Fruit fly (Drosophila melanogaster) whole organism, pupa: ENCODE results near the gene Gs1l.

ENCODE experiments used
- CG10348 ChIP-seq: fragments of 200-800 bp; sonication (Bioruptor generic); IDR thresholded peaks from 2 replicates; pipeline ENCODE4 v1.3.6; 2022; ENCODE audit warnings: missing biosample characterization, missing genetic modification characterization
- CG12605 ChIP-seq: fragments of 200-800 bp; sonication (Bioruptor generic); IDR thresholded peaks from 2 replicates; pipeline ENCODE4 v1.3.6; 2022; ENCODE audit warnings: missing biosample characterization, missing genetic modification characterization
- CG13204 ChIP-seq: fragments of 200-800 bp; sonication (Bioruptor generic); optimal IDR thresholded peaks from 2 replicates; lab custom pipeline; 2018; ENCODE audit warnings: missing biosample characterization, mild to moderate bottlenecking, missing genetic modification characterization, moderate library complexity
- CG14655 ChIP-seq: fragments of 200-800 bp; sonication (Bioruptor generic); optimal IDR thresholded peaks from 3 replicates; lab custom pipeline; 2017; ENCODE audit warnings: mild to moderate bottlenecking, missing biosample characterization, missing genetic modification reagents, missing genetic modification characterization
- CG15710 ChIP-seq: fragments of 200-800 bp; sonication (Bioruptor generic); optimal IDR thresholded peaks from 2 replicates; lab custom pipeline; 2018; ENCODE audit warnings: missing biosample characterization, mild to moderate bottlenecking, missing genetic modification characterization, moderate library complexity
- CG17806 ChIP-seq: fragments of 200-800 bp; sonication (Bioruptor generic); optimal IDR thresholded peaks from 2 replicates; lab custom pipeline; 2018; ENCODE audit warnings: missing biosample characterization, mild to moderate bottlenecking, missing genetic modification characterization, moderate library complexity
- CG32121 ChIP-seq: fragments of 200-800 bp; sonication (Bioruptor generic); IDR thresholded peaks from 2 replicates; pipeline ENCODE4 v1.3.6; 2022; ENCODE audit warnings: missing biosample characterization, missing genetic modification characterization
- CG34367 ChIP-seq: fragments of 200-800 bp; sonication (Bioruptor generic); optimal IDR thresholded peaks from 2 replicates; lab custom pipeline; 2018; ENCODE audit warnings: missing biosample characterization, mild to moderate bottlenecking, missing genetic modification characterization
- CG4496 ChIP-seq: fragments of 200-800 bp; sonication (Bioruptor generic); IDR thresholded peaks from 3 replicates; pipeline ENCODE4 v1.3.6; 2022; ENCODE audit warnings: missing biosample characterization, missing genetic modification characterization
- CG8159 ChIP-seq: fragments of 200-800 bp; sonication (Bioruptor generic); optimal IDR thresholded peaks from 3 replicates; lab custom pipeline; 2018; ENCODE audit warnings: missing biosample characterization, mild to moderate bottlenecking, missing genetic modification characterization, moderate library complexity
- CG8301 ChIP-seq: fragments of 200-800 bp; sonication (Bioruptor generic); optimal IDR thresholded peaks from 2 replicates; lab custom pipeline; 2018; ENCODE audit warnings: missing biosample characterization, mild to moderate bottlenecking, missing genetic modification characterization
- CG9948 ChIP-seq: fragments of 200-800 bp; sonication (Bioruptor generic); optimal IDR thresholded peaks from 2 replicates; lab custom pipeline; 2018; ENCODE audit warnings: missing biosample characterization, mild to moderate bottlenecking, missing genetic modification characterization, moderate library complexity
- D1 ChIP-seq: fragments of 200-800 bp; sonication (Bioruptor generic); optimal IDR thresholded peaks from 2 replicates; lab custom pipeline; 2018; ENCODE audit warnings: missing biosample characterization, mild to moderate bottlenecking, missing genetic modification characterization, moderate library complexity
- EcR ChIP-seq: fragments of 200-800 bp; sonication (Bioruptor generic); optimal IDR thresholded peaks from 3 replicates; lab custom pipeline; 2019; ENCODE audit warnings: missing biosample characterization, missing genetic modification characterization, mild to moderate bottlenecking, moderate library complexity, missing genetic modification reagents
- Ets98B ChIP-seq: fragments of 200-800 bp; sonication (Bioruptor generic); IDR thresholded peaks from 2 replicates; pipeline ENCODE4 v1.3.6; 2022; ENCODE audit warnings: missing biosample characterization, missing genetic modification characterization
- Pif1A ChIP-seq: fragments of 200-800 bp; sonication (Bioruptor generic); optimal IDR thresholded peaks from 3 replicates; lab custom pipeline; 2016; ENCODE audit warnings: missing biosample characterization, missing genetic modification characterization
- Pif1B ChIP-seq: fragments of 200-800 bp; sonication (Bioruptor generic); optimal IDR thresholded peaks from 3 replicates; lab custom pipeline; 2016; ENCODE audit warnings: missing biosample characterization, missing genetic modification characterization
- Snoo ChIP-seq: fragments of 200-800 bp; sonication (Bioruptor generic); optimal IDR thresholded peaks from 3 replicates; lab custom pipeline; 2017; ENCODE audit warnings: missing biosample characterization, mild to moderate bottlenecking, missing genetic modification characterization, inconsistent platforms
- fd96Ca ChIP-seq: fragments of 200-800 bp; sonication (Bioruptor generic); IDR thresholded peaks from 3 replicates; pipeline ENCODE4 v1.3.6; 2022; ENCODE audit warnings: missing biosample characterization, missing genetic modification characterization
- gl ChIP-seq: fragments of 200-800 bp; sonication (Bioruptor generic); optimal IDR thresholded peaks from 2 replicates; lab custom pipeline; 2018; ENCODE audit warnings: missing biosample characterization, mild to moderate bottlenecking, missing genetic modification characterization
- rn ChIP-seq: fragments of 200-800 bp; sonication (Bioruptor generic); IDR thresholded peaks from 2 replicates; pipeline ENCODE4 v1.3.6; 2022; ENCODE audit warnings: missing biosample characterization, missing genetic modification characterization

Gene Gs1l

DNA sequence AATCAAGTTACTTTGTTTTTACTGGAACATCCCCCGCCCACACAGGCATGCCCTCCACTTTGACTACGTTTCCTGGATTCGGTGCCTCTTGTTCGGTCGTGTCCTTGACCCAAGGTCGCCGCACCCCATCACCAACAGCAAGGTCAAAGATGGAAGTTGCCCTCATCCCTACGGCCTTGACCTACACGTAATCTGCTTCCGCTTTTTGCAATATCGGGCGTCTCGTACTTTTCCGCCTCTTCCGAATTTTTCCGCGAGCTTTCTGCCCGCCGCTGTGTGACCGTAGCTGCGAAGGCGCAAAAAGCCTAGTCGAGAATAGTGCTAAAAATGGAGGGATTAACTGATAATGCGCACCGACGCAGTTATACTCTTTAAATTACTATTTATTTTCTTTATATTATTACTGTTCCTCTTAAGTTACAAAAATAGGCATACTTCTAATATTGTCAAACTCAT, at the start of gene Gs1l:
Gene Gs1l, minus strand, starts transcription at position 269 of the 456 bp plus-strand sequence.
- no peak for TF ChIP-seq CG4496
- TF ChIP-seq EcR (GFP tag; lab: Kevin White, UChicago) = peak; percentile 71
- TF ChIP-seq Pif1A = no peak
- TF ChIP-seq Ets98B (GFP tag; lab: Robert Waterston, UW) = no peak; the same call in 1 of the 2 replicates
- TF ChIP-seq CG8159 (tag; lab: Kevin White, UChicago) = peak; percentile 26
- TF ChIP-seq CG15710 = no peak
- TF ChIP-seq CG32121 = peak; percentile 40; the same call in 1 of the 2 replicates
- TF ChIP-seq CG13204 (GFP tag; lab: Kevin White, UChicago) = no peak
- no peak for TF ChIP-seq Snoo (tag; lab: Kevin White, UChicago)
- TF ChIP-seq CG14655 (GFP tag; lab: Kevin White, UChicago) = no peak
- TF ChIP-seq Pif1B = no peak
- TF ChIP-seq rn (GFP tag; lab: Robert Waterston, UW) = no peak
- TF ChIP-seq gl (tag; lab: Kevin White, UChicago) = no peak
- TF ChIP-seq, all 21 proteins: peak for 3

DNA sequence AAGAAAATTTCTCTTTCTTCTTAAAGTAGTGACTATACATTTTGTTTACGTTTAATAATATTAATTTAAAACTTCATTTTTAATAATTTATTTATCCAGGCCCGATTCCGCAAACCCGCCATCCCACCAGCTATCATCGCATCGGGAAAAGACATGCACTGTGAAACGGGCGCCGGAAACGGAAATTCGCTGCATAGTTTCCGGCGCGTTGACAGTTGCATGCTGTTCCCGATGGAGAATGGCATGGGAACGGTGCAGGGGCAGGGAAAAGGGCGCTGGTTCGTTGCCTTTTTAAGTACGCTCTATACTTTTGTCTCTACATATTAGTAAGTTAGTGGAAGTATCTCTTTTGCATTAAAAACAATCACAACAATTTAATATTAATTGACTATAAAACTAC, 21.4 kb upstream of the Gs1l start:
- TF ChIP-seq Pif1A (no peak), CG12605 (no peak), CG34367 (tag; lab: Kevin White, UChicago) (no peak), CG8159 (tag; lab: Kevin White, UChicago) (no peak), CG4496 (peak; percentile 32; the same call in 1 of the 3 replicates), CG14655 (GFP tag; lab: Kevin White, UChicago) (no peak)

DNA sequence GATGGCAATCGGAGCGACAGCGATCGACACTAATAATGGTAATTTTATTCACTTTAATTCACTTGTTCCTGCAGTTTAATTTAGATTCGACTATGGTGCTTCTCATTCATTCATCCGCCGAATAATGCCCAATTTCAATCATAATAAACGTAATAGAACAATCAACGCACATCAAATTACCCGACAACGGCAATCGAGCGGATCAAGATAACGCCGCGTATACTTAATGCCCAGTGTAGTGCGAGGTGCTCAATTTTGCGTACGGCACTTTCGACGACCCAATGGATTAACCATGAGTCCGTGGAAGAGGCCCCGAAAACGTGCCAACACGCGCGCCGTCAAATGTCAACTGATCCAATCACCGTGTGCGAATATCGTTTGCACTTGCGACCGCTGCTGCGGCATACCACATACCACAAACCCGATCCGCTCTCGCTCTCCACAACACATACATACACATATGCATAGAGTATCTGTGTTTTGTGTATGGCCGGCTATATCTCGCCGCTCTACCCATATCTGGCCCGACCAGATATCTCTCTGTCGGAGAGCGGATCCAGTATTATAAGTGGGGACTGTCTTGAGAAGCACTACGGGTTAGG, 20.2 kb upstream of the Gs1l start, which contains the start of gene ine:
Gene ine, minus strand, starts transcription at position 351 of the 602 bp plus-strand sequence.
- TF ChIP-seq CG32121 (peak; percentile 42; the same call in 1 of the 2 replicates), CG14655 (GFP tag; lab: Kevin White, UChicago) (no peak), rn (GFP tag; lab: Robert Waterston, UW) (no peak), CG9948 (no peak), Snoo (tag; lab: Kevin White, UChicago) (no peak), CG34367 (tag; lab: Kevin White, UChicago) (no peak), Ets98B (GFP tag; lab: Robert Waterston, UW) (peak; percentile 67; the same call in 1 of the 2 replicates), CG13204 (GFP tag; lab: Kevin White, UChicago) (no peak), EcR (GFP tag; lab: Kevin White, UChicago) (no peak), fd96Ca (GFP tag; lab: Robert Waterston, UW) (peak; percentile 58; the same call in 2 of the 3 replicates), gl (tag; lab: Kevin White, UChicago) (no peak), D1 (tag; lab: Kevin White, UChicago) (no peak), CG10348 (GFP tag; lab: Robert Waterston, UW) (no peak), Pif1A (no peak), CG8159 (tag; lab: Kevin White, UChicago) (no peak), CG17806 (tag; lab: Kevin White, UChicago) (no peak), CG8301 (tag; lab: Kevin White, UChicago) (no peak), CG15710 (no peak), Pif1B (no peak), CG4496 (peak; percentile 64; the same call in 2 of the 3 replicates), CG12605 (peak; percentile 29; the same call in 1 of the 2 replicates)
- TF ChIP-seq, all 21 proteins: peak for 5

DNA sequence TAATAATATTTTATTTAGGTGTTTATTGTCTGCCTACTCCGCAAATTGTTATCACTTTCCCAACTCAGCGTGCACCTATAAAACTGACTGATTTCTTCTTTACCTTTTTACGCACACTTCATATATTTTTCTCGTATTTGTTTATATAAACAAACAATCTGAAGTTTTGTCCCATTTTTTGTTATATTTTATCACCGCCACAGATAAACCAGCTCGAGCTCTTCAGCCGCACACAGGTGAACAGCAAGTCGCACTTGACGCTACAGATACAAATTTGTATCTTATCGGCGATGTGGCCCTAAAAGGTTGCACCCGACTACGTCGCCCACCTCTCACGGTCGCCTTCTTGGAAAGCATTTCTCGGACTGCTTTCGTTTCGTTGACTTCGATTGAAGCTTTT, 18.8 kb upstream of the Gs1l start:
- TF ChIP-seq Pif1B = no peak
- no peak for TF ChIP-seq Ets98B (GFP tag; lab: Robert Waterston, UW)
- no peak for TF ChIP-seq CG13204 (GFP tag; lab: Kevin White, UChicago)
- no peak for TF ChIP-seq CG8301 (tag; lab: Kevin White, UChicago)
- no peak for TF ChIP-seq EcR (GFP tag; lab: Kevin White, UChicago)
- TF ChIP-seq rn (GFP tag; lab: Robert Waterston, UW) = no peak
- TF ChIP-seq gl (tag; lab: Kevin White, UChicago) = no peak
- TF ChIP-seq fd96Ca (GFP tag; lab: Robert Waterston, UW) = no peak
- no peak for TF ChIP-seq CG12605
- no peak for TF ChIP-seq CG14655 (GFP tag; lab: Kevin White, UChicago)
- TF ChIP-seq Pif1A = no peak
- no peak for TF ChIP-seq CG17806 (tag; lab: Kevin White, UChicago)
- TF ChIP-seq CG4496 = no peak
- TF ChIP-seq D1 (tag; lab: Kevin White, UChicago) = no peak
- no peak for TF ChIP-seq CG9948

DNA sequence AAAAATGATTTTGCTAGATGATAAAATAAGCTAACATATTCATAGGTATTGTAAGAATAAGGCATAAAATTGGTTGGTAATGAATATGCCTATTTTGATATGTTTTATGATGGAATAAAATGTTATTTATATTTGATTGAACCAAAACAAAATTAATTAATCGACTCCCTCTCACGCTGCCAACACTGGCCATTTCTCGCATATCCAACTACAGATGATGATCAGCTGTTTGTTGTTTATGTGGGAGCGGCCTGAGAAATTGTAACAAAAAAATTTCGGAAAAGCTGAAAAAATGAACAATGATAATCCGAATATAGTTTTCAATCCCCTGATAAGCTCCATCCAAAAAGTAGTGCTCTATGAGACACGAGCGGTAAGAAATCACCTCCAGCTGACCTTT, 8.3 kb upstream of the Gs1l start, which contains the start of gene FIG4:
Gene FIG4, plus strand, starts transcription at position 229 of the 400 bp plus-strand sequence.
- no peak for TF ChIP-seq CG8301 (tag; lab: Kevin White, UChicago)
- TF ChIP-seq CG4496 = no peak
- TF ChIP-seq CG12605 = no peak
- no peak for TF ChIP-seq D1 (tag; lab: Kevin White, UChicago)
- TF ChIP-seq CG9948 = no peak
- no peak for TF ChIP-seq CG32121
- TF ChIP-seq rn (GFP tag; lab: Robert Waterston, UW) = no peak
- no peak for TF ChIP-seq CG17806 (tag; lab: Kevin White, UChicago)
- TF ChIP-seq fd96Ca (GFP tag; lab: Robert Waterston, UW) = no peak

DNA sequence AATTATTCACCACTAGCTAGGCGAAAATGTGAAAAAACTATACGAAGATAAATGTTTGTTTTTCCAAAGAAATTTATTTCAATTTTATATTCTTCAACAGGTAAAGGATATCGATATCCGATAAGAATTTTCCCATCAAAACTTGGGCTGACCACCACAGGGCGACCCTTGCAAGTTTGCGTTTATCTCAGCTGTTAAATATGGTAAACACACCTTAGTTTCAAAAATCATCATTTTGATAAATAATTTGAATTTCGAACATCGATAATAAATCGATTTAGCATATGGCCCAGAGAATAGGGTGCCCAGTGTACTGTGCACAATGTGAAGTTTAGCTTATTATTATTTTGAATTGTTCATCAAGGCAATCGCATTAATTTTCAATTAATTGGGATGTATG, 6.7 kb upstream of the Gs1l start, which contains the start of the genes CG15443 and Paris:
Gene CG15443, minus strand, starts transcription at position 125 of the 400 bp plus-strand sequence.
Gene Paris, plus strand, starts transcription at position 289 of the 400 bp plus-strand sequence.
- TF ChIP-seq CG8301 (tag; lab: Kevin White, UChicago) (no peak), CG12605 (0 out of 2 replicates have a peak, but pooled peaks have one; percentile 39)
